Fruit fly (Drosophila melanogaster) whole organism, embryonic: Measurements from ENCODE around the gene ATPsynB.

Experiments used
- B-H2 ChIP-seq: fragments of 200-800 bp; sonication (Bioruptor generic); optimal IDR thresholded peaks from 2 replicates; lab custom pipeline; 2018; ENCODE audit warnings: missing biosample characterization, mild to moderate bottlenecking, missing genetic modification characterization
- BEAF-32 ChIP-seq: fragments of 200-800 bp; sonication (Bioruptor generic); optimal IDR thresholded peaks from 3 replicates; lab custom pipeline; 2017; ENCODE audit warnings: missing biosample characterization, missing genetic modification characterization, mild to moderate bottlenecking, moderate library complexity, missing genetic modification reagents
- CG12071 ChIP-seq: fragments of 200-800 bp; sonication (Bioruptor generic); optimal IDR thresholded peaks from 3 replicates; lab custom pipeline; 2018; ENCODE audit warnings: missing biosample characterization, mild to moderate bottlenecking, missing genetic modification characterization
- CG1233 ChIP-seq: fragments of 200-800 bp; sonication (Bioruptor generic); optimal IDR thresholded peaks from 4 replicates; lab custom pipeline; 2018; ENCODE audit warnings: missing biosample characterization, mild to moderate bottlenecking, missing genetic modification characterization
- CG12391 ChIP-seq: fragments of 200-800 bp; sonication (Bioruptor generic); optimal IDR thresholded peaks from 3 replicates; lab custom pipeline; 2018; ENCODE audit warnings: missing biosample characterization, mild to moderate bottlenecking, missing genetic modification characterization, moderate library complexity
- CG14667 ChIP-seq: fragments of 200-800 bp; sonication (Bioruptor generic); IDR thresholded peaks from 2 replicates; pipeline ENCODE4 v1.3.6; 2022; ENCODE audit warnings: missing biosample characterization, missing genetic modification characterization
- CG15696 ChIP-seq: fragments of 200-800 bp; sonication (Bioruptor generic); optimal IDR thresholded peaks from 2 replicates; lab custom pipeline; 2019; ENCODE audit warnings: missing biosample characterization, mild to moderate bottlenecking, missing genetic modification characterization, moderate library complexity
- CG16863 ChIP-seq: fragments of 200-800 bp; sonication (Bioruptor generic); optimal IDR thresholded peaks from 3 replicates; lab custom pipeline; 2016; ENCODE audit warnings: missing biosample characterization, missing genetic modification characterization
- CG18011 ChIP-seq: fragments of 200-800 bp; sonication (Bioruptor generic); optimal IDR thresholded peaks from 2 replicates; lab custom pipeline; 2017; ENCODE audit warnings: missing biosample characterization, missing genetic modification characterization, mild to moderate bottlenecking, moderate library complexity, missing genotype
- CG18262 ChIP-seq: fragments of 200-800 bp; optimal IDR thresholded peaks from 3 replicates; lab custom pipeline; 2019; ENCODE audit warnings: missing biosample characterization, mild to moderate bottlenecking, missing genetic modification characterization, moderate library complexity
- CG2712 ChIP-seq: fragments of 200-800 bp; optimal IDR thresholded peaks from 3 replicates; lab custom pipeline; 2019; ENCODE audit warnings: missing biosample characterization, mild to moderate bottlenecking, missing genetic modification characterization, moderate library complexity
- CG30020 ChIP-seq: fragments of 200-800 bp; optimal IDR thresholded peaks from 2 replicates; lab custom pipeline; 2019; ENCODE audit warnings: missing biosample characterization, mild to moderate bottlenecking, missing genetic modification characterization, moderate library complexity
- CG31441 ChIP-seq: fragments of 200-800 bp; sonication (Bioruptor generic); IDR thresholded peaks from 2 replicates; pipeline ENCODE4 v1.3.6; 2022; ENCODE audit warnings: missing biosample characterization, missing genetic modification characterization
- CG34224 ChIP-seq: fragments of 200-800 bp; sonication (Bioruptor generic); IDR thresholded peaks from 3 replicates; pipeline ENCODE4 v1.3.6; 2022; ENCODE audit warnings: missing biosample characterization, missing genetic modification characterization; ENCODE audit not compliant: partially characterized antibody
- CG4360 ChIP-seq: fragments of 200-800 bp; sonication (Bioruptor generic); IDR thresholded peaks from 2 replicates; pipeline ENCODE4 v1.3.6; 2022; ENCODE audit warnings: missing biosample characterization, missing genetic modification characterization
- CG8089 ChIP-seq: fragments of 200-800 bp; sonication (Bioruptor generic); optimal IDR thresholded peaks from 3 replicates; lab custom pipeline; 2016; ENCODE audit warnings: missing biosample characterization, missing genetic modification characterization
- CG9437 ChIP-seq: fragments of 200-800 bp; sonication (Bioruptor generic); optimal IDR thresholded peaks from 2 replicates; lab custom pipeline; 2018; ENCODE audit warnings: missing biosample characterization, mild to moderate bottlenecking, missing genetic modification characterization
- Dek ChIP-seq: fragments of 200-800 bp; sonication (Bioruptor generic); optimal IDR thresholded peaks from 3 replicates; lab custom pipeline; 2019; ENCODE audit warnings: missing biosample characterization, mild to moderate bottlenecking, missing genetic modification characterization, moderate library complexity
- Dip3 ChIP-seq: fragments of 200-800 bp; sonication (Bioruptor generic); optimal IDR thresholded peaks from 3 replicates; lab custom pipeline; 2016; ENCODE audit warnings: missing biosample characterization, missing genetic modification characterization
- Dref ChIP-seq: fragments of 200-800 bp; sonication (Bioruptor generic); IDR thresholded peaks from 2 replicates; pipeline ENCODE4 v1.3.6; 2022; ENCODE audit warnings: missing biosample characterization, missing genetic modification characterization
- Drgx ChIP-seq: fragments of 200-800 bp; sonication (Bioruptor generic); IDR thresholded peaks from 2 replicates; pipeline ENCODE4 v1.3.6; 2022; ENCODE audit warnings: missing biosample characterization, missing genetic modification characterization
- Eip74EF ChIP-seq, 2 experiments: fragments of 200-800 bp in 1 of 2; fragments of >200 bp in 1 of 2; sonication (Bioruptor generic) in 1 of 2; optimal IDR thresholded peaks; 2 replicates each; lab custom pipeline; 2017 to 2019; ENCODE audit warnings: missing biosample characterization in 2 of 2, missing genetic modification characterization in 2 of 2, mild to moderate bottlenecking in 1 of 2, moderate library complexity in 1 of 2
- Elba2 ChIP-seq: fragments of 200-800 bp; sonication (Bioruptor generic); optimal IDR thresholded peaks from 3 replicates; lab custom pipeline; 2016; ENCODE audit warnings: missing biosample characterization, missing genetic modification characterization
- Fer1 ChIP-seq: fragments of 200-800 bp; sonication (Bioruptor generic); optimal IDR thresholded peaks from 2 replicates; lab custom pipeline; 2017; ENCODE audit warnings: missing biosample characterization, mild to moderate bottlenecking, missing genetic modification characterization
- Hr51 ChIP-seq, 2 experiments: fragments of 200-800 bp; sonication (Bioruptor generic); optimal IDR thresholded peaks; 2 replicates in 1 of 2; 3 replicates in 1 of 2; lab custom pipeline; 2016 to 2018; ENCODE audit warnings: missing biosample characterization in 2 of 2, missing genetic modification characterization in 2 of 2, mild to moderate bottlenecking in 1 of 2, moderate library complexity in 1 of 2
- Hr78 ChIP-seq, 2 experiments: fragments of 200-800 bp in 1 of 2; fragments of >200 bp in 1 of 2; sonication (Bioruptor generic) in 1 of 2; optimal IDR thresholded peaks; 2 replicates each; lab custom pipeline; 2017 to 2019; ENCODE audit warnings: missing biosample characterization in 2 of 2, missing genetic modification characterization in 2 of 2, mild to moderate bottlenecking in 1 of 2, moderate library complexity in 1 of 2
- bbx ChIP-seq: fragments of 200-800 bp; sonication (Bioruptor generic); IDR thresholded peaks from 2 replicates; pipeline ENCODE4 v1.3.6; 2022; ENCODE audit warnings: missing biosample characterization, missing genetic modification characterization; ENCODE audit not compliant: partially characterized antibody
- bcd ChIP-seq: fragments of 200-800 bp; sonication (Bioruptor generic); optimal IDR thresholded peaks from 2 replicates; lab custom pipeline; 2017; ENCODE audit warnings: missing biosample characterization, mild to moderate bottlenecking, missing genetic modification characterization
- caup ChIP-seq: fragments of 200-800 bp; sonication (Bioruptor generic); optimal IDR thresholded peaks from 3 replicates; lab custom pipeline; 2017; ENCODE audit warnings: missing biosample characterization, mild to moderate bottlenecking, missing genetic modification characterization, moderate library complexity; ENCODE audit not compliant: severe bottlenecking
- chif ChIP-seq, 2 experiments: fragments of 200-800 bp; sonication (Bioruptor generic); optimal IDR thresholded peaks; 3 replicates each; lab custom pipeline; 2016; ENCODE audit warnings: missing biosample characterization in 2 of 2, missing genetic modification characterization in 2 of 2
- dmrt99B ChIP-seq: fragments of 200-800 bp; sonication (Bioruptor generic); optimal IDR thresholded peaks from 2 replicates; lab custom pipeline; 2018; ENCODE audit warnings: missing biosample characterization, mild to moderate bottlenecking, missing genetic modification characterization, moderate library complexity
- dysf ChIP-seq: fragments of 200-800 bp; sonication (Bioruptor generic); IDR thresholded peaks from 3 replicates; pipeline ENCODE4 v1.3.6; 2022; ENCODE audit warnings: missing biosample characterization, missing genetic modification characterization
- esg ChIP-seq: fragments of 200-800 bp; sonication (Bioruptor generic); conservative IDR thresholded peaks from 2 replicates; pipeline ENCODE4 v1.3.6; 2022; ENCODE audit warnings: missing biosample characterization, missing genetic modification characterization
- fu2 ChIP-seq: fragments of 200-800 bp; sonication (Bioruptor generic); optimal IDR thresholded peaks from 2 replicates; lab custom pipeline; 2016; ENCODE audit warnings: missing biosample characterization, missing genetic modification characterization
- ind ChIP-seq: fragments of 200-800 bp; sonication (Bioruptor generic); optimal IDR thresholded peaks from 3 replicates; lab custom pipeline; 2016; ENCODE audit warnings: missing biosample characterization, missing genetic modification characterization
- insv ChIP-seq, 2 experiments: fragments of 200-800 bp; sonication (Bioruptor generic); optimal IDR thresholded peaks; 3 replicates each; lab custom pipeline; 2016 to 2018; ENCODE audit warnings: missing biosample characterization in 2 of 2, missing genetic modification characterization in 2 of 2
- klu ChIP-seq: fragments of 200-800 bp; sonication (Bioruptor generic); IDR thresholded peaks from 2 replicates; pipeline ENCODE4 v1.3.6; 2022; ENCODE audit warnings: missing biosample characterization, missing genetic modification characterization
- kni ChIP-seq: fragments of 200-800 bp; sonication (Bioruptor generic); optimal IDR thresholded peaks from 3 replicates; lab custom pipeline; 2017; ENCODE audit warnings: mild to moderate bottlenecking, missing biosample characterization, missing genetic modification reagents, missing genetic modification characterization
- lab ChIP-seq: fragments of 200-800 bp; sonication (Bioruptor generic); optimal IDR thresholded peaks from 3 replicates; lab custom pipeline; 2017; ENCODE audit warnings: missing biosample characterization, missing genetic modification characterization, mild to moderate bottlenecking, moderate library complexity, missing genetic modification reagents
- lbe ChIP-seq: fragments of 200-800 bp; sonication (Bioruptor generic); optimal IDR thresholded peaks from 2 replicates; lab custom pipeline; 2016; ENCODE audit warnings: missing biosample characterization, mild to moderate bottlenecking, missing genetic modification characterization
- maf-S ChIP-seq: fragments of 200-800 bp; sonication (Bioruptor generic); optimal IDR thresholded peaks from 2 replicates; lab custom pipeline; 2016; ENCODE audit warnings: missing biosample characterization, missing genetic modification characterization
- prd ChIP-seq, 3 experiments: fragments of >200 bp in 2 of 3; fragments of 200-800 bp in 1 of 3; sonication (Bioruptor generic) in 1 of 3; optimal IDR thresholded peaks in 2 of 3; IDR thresholded peaks in 1 of 3; 2 replicates in 2 of 3; 3 replicates in 1 of 3; pipeline versions ENCODE4 v1.3.6 to Lab custom; 2017 to 2022; ENCODE audit warnings: missing biosample characterization in 1 of 3, missing genetic modification characterization in 1 of 3
- pzg ChIP-seq: fragments of 200-800 bp; sonication (Bioruptor generic); optimal IDR thresholded peaks from 3 replicates; lab custom pipeline; 2018; ENCODE audit warnings: missing biosample characterization, mild to moderate bottlenecking, missing genetic modification characterization, moderate library complexity
- stc ChIP-seq: fragments of 200-800 bp; sonication (Bioruptor generic); IDR thresholded peaks from 2 replicates; pipeline ENCODE4 v1.3.6; 2022; ENCODE audit warnings: missing biosample characterization, missing genetic modification characterization
- vnd ChIP-seq: fragments of 200-800 bp; sonication (Bioruptor generic); IDR thresholded peaks from 3 replicates; pipeline ENCODE4 v1.3.6; 2022; ENCODE audit warnings: missing biosample characterization, missing genetic modification characterization; ENCODE audit not compliant: partially characterized antibody

ATPsynB gene

dm6 chr3L:9692234-9692891 lies 37.4 kb upstream of the ATPsynB start (continued):
- TF ChIP-seq CG2712 (tag; lab: Kevin White, UChicago) (no peak), insv (GFP tag; optimal IDR thresholded peaks at IDR 0.05; lab: Kevin White, UChicago) (no peak), ind (GFP tag; lab: Kevin White, UChicago) (no peak), CG18011 (GFP tag; lab: Kevin White, UChicago) (peak; percentile 66), Dref (GFP tag; lab: Robert Waterston, UW) (no peak), CG12071 (GFP tag; lab: Kevin White, UChicago) (no peak), dmrt99B (tag; lab: Kevin White, UChicago) (no peak), Dip3 (GFP tag; lab: Kevin White, UChicago) (no peak), prd (optimal IDR thresholded peaks at IDR 0.05; lab: Kevin White, UChicago) (no peak), prd (GFP tag; IDR thresholded peaks at IDR 0.05; lab: Robert Waterston, UW) (no peak), CG12391 (no peak), caup (no peak), Fer1 (GFP tag; lab: Kevin White, UChicago) (no peak), lab (GFP tag; lab: Kevin White, UChicago) (no peak), CG34224 (GFP tag; lab: Robert Waterston, UW) (peak; percentile 73), CG18262 (tag; lab: Kevin White, UChicago) (no peak), maf-S (GFP tag; lab: Kevin White, UChicago) (no peak)

DNA sequence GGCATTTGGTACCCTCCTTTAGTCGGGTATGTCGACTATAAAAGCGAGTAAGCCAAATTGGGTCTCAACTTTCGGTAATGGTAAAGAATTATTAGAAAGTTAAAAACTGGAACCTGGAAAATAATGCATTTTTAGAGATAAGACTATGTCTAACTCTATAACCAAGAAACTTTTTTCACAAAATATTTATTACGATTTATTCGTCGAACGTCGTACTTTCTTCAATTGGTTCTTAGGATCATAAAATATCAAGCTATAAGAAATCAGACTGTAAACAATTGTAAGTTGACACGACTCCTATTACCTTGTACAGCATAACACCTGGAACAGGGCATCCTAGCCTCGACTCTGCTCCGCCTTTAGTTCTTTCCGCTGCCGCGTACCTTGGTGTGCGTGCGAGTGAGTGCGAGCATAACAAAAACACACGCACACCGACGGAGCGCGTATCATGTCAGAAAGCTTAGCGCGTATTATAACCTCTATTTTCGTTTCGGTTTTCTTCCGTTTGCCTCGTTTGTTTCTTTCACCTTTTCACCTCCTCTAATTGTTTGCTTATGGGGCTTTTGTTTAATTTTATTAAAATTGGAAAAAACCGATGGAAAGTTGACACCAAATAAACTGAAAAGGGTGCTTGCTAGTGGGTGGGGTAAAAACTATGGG lies 36.8 kb upstream of the ATPsynB start:
- TF ChIP-seq esg (GFP tag; lab: Robert Waterston, UW) = peak; percentile 89
- TF ChIP-seq dysf = peak; percentile 96
- peak; percentile 98 for TF ChIP-seq bcd (GFP tag; lab: Kevin White, UChicago)
- TF ChIP-seq CG14667 (GFP tag; lab: Robert Waterston, UW) = peak; percentile 79
- TF ChIP-seq CG16863 (GFP tag; lab: Kevin White, UChicago) = peak; percentile 96
- peak; percentile 95 to 97 for TF ChIP-seq Hr51 (GFP tag; optimal IDR thresholded peaks at IDR 0.05; lab: Kevin White, UChicago)
- no peak for TF ChIP-seq Elba2 (GFP tag; lab: Kevin White, UChicago)
- peak; percentile 94 for TF ChIP-seq Dek (tag; lab: Kevin White, UChicago)
- TF ChIP-seq BEAF-32 (GFP tag; lab: Kevin White, UChicago) = peak; percentile 17
- peak; percentile 90 for TF ChIP-seq CG31441 (GFP tag; lab: Robert Waterston, UW)
- TF ChIP-seq lbe (GFP tag; lab: Kevin White, UChicago) = peak; percentile 78
- TF ChIP-seq fu2 (GFP tag; lab: Kevin White, UChicago) = peak; percentile 97
- peak; percentile 88 for TF ChIP-seq stc (GFP tag; lab: Robert Waterston, UW)
- peak; percentile 88 for TF ChIP-seq klu
- TF ChIP-seq Eip74EF (GFP tag; optimal IDR thresholded peaks at IDR 0.05; lab: Kevin White, UChicago) = peak in 1 of 2 experiments; percentile 95
- TF ChIP-seq chif (GFP tag; optimal IDR thresholded peaks at IDR 0.05; lab: Kevin White, UChicago) = peak; percentile 96 to 98
- no peak for TF ChIP-seq CG4360
- peak; percentile 95 for TF ChIP-seq CG9437 (GFP tag; lab: Kevin White, UChicago)
- TF ChIP-seq Drgx = peak; percentile 83
- TF ChIP-seq Hr78 (GFP tag; optimal IDR thresholded peaks at IDR 0.05; lab: Kevin White, UChicago) = peak in 1 of 2 experiments; percentile 91
- TF ChIP-seq CG30020 = peak; percentile 81
- TF ChIP-seq CG15696 (tag; lab: Kevin White, UChicago) = peak; percentile 78
- peak; percentile 9 for TF ChIP-seq pzg
- peak; percentile 90 for TF ChIP-seq kni (GFP tag; lab: Kevin White, UChicago)
- peak; percentile 95 for TF ChIP-seq CG8089 (GFP tag; lab: Kevin White, UChicago)
- TF ChIP-seq CG1233 (GFP tag; lab: Kevin White, UChicago) = peak; percentile 96
- no peak for TF ChIP-seq vnd (GFP tag; lab: Robert Waterston, UW)
- TF ChIP-seq bbx (GFP tag; lab: Robert Waterston, UW) = no peak
- TF ChIP-seq B-H2 = peak; percentile 87
- TF ChIP-seq Dip3 (GFP tag; lab: Kevin White, UChicago) = peak; percentile 96
